Worm (Caenorhabditis elegans): ENCODE measurements around the gene col-73.
A peak's percentile ranks its signal among the peaks of the same experiment; 100 is the strongest.

ce11 chrII:4920608-4921007, 47.7 kb upstream of the col-73 start:
- no peak for TF ChIP-seq zag-1 (tag; optimal IDR thresholded peaks at IDR 0.05)
- no peak for TF ChIP-seq lsy-2 (tag; optimal IDR thresholded peaks at IDR 0.05)
- TF ChIP-seq nhr-6 (tag; optimal IDR thresholded peaks at IDR 0.05) = no peak
- TF ChIP-seq nhr-25 (tag; optimal IDR thresholded peaks at IDR 0.05) = no peak
- peak; percentile 62 for TF ChIP-seq fos-1 (tag; optimal IDR thresholded peaks at IDR 0.05)
- TF ChIP-seq nhr-237 (tag; optimal IDR thresholded peaks at IDR 0.05) = no peak
- no peak for TF ChIP-seq ama-1 (optimal IDR thresholded peaks at IDR 0.05)
- TF ChIP-seq elt-1 (tag; optimal IDR thresholded peaks at IDR 0.05) = no peak
- no peak for TF ChIP-seq nhr-11 (tag; optimal IDR thresholded peaks at IDR 0.05)
- TF ChIP-seq aly-2 (tag; optimal IDR thresholded peaks at IDR 0.05) = no peak
- TF ChIP-seq egl-27 (tag; optimal IDR thresholded peaks at IDR 0.05) = no peak
